Worm (Caenorhabditis elegans): ENCODE results near the gene cyp-35A2.

The cyp-35A2 gene

ce11 chrV:7389771-7390170 lies 25.8 kb upstream of the cyp-35A2 start, which contains the start of gene C02H6.1:
C02H6.1 (minus strand) TSS chrV:7389871.
- TF ChIP-seq snu-23 (GFP tag; optimal IDR thresholded peaks at IDR 0.05), result no peak
- no peak for TF ChIP-seq dpl-1 (GFP tag; optimal IDR thresholded peaks at IDR 0.05)
- TF ChIP-seq ets-5 (GFP tag; IDR thresholded peaks at IDR 0.05), result no peak
- no peak for TF ChIP-seq nhr-84 (tag; optimal IDR thresholded peaks at IDR 0.05)
- TF ChIP-seq xbp-1 (tag; optimal IDR thresholded peaks at IDR 0.05), result no peak
- TF ChIP-seq efl-1 (optimal IDR thresholded peaks at IDR 0.05), result no peak
- TF ChIP-seq efl-1 (GFP tag; optimal IDR thresholded peaks at IDR 0.05 in 1 of 2), result no peak
- TF ChIP-seq F16B12.6 (tag; optimal IDR thresholded peaks at IDR 0.05), result no peak
- no peak for TF ChIP-seq lin-39 (tag; optimal IDR thresholded peaks at IDR 0.05)
- no peak for TF ChIP-seq unc-62 (GFP tag; optimal IDR thresholded peaks at IDR 0.05)
- TF ChIP-seq nhr-19 (GFP tag; conservative IDR thresholded peaks at IDR 0.05), result no peak
- no peak for TF ChIP-seq lsy-2 (tag; optimal IDR thresholded peaks at IDR 0.05)
- TF ChIP-seq sox-4 (tag; optimal IDR thresholded peaks at IDR 0.05), result no peak
- no peak for TF ChIP-seq lir-3 (tag; optimal IDR thresholded peaks at IDR 0.05; ENCODE audit: poor library complexity)
- TF ChIP-seq nhr-12 (tag; optimal IDR thresholded peaks at IDR 0.05), result no peak
- TF ChIP-seq hpl-2 (GFP tag; optimal IDR thresholded peaks at IDR 0.05), result no peak

- no peak for TF ChIP-seq nhr-12 (tag; optimal IDR thresholded peaks at IDR 0.05)
- TF ChIP-seq ztf-11 (tag; optimal IDR thresholded peaks at IDR 0.05), result no peak
- TF ChIP-seq ets-5 (GFP tag; IDR thresholded peaks at IDR 0.05), result no peak
- no peak for TF ChIP-seq nhr-11 (tag; optimal IDR thresholded peaks at IDR 0.05)
- TF ChIP-seq sox-4 (tag; optimal IDR thresholded peaks at IDR 0.05), result no peak
- TF ChIP-seq efl-3 (GFP tag; optimal IDR thresholded peaks at IDR 0.05), result no peak
- no peak for TF ChIP-seq Y116A8C.19 (tag; optimal IDR thresholded peaks at IDR 0.05; ENCODE audit: borderline replicate concordance)
- TF ChIP-seq lin-15B (tag; optimal IDR thresholded peaks at IDR 0.05), result no peak
- no peak for TF ChIP-seq blmp-1 (tag; optimal IDR thresholded peaks at IDR 0.05)
- no peak for TF ChIP-seq xbp-1 (tag; optimal IDR thresholded peaks at IDR 0.05)
- no peak for TF ChIP-seq lin-13 (GFP tag; optimal IDR thresholded peaks at IDR 0.05)
- TF ChIP-seq C34B4.2 (tag; optimal IDR thresholded peaks at IDR 0.05), result no peak
These were observed 23.8 kb upstream of the cyp-35A2 start, which contains the start of gene C02H6.3 for ce11 chrV:7387755-7388154. C02H6.3 (minus strand) TSS chrV:7387855.

- TF ChIP-seq hlh-17 (GFP tag; optimal IDR thresholded peaks at IDR 0.05; ENCODE audit: borderline replicate concordance) (no peak), nhr-47 (tag; optimal IDR thresholded peaks at IDR 0.05) (no peak), blmp-1 (tag; optimal IDR thresholded peaks at IDR 0.05) (peak; percentile 35), nhr-71 (tag; optimal IDR thresholded peaks at IDR 0.05) (peak; percentile 47), nhr-19 (GFP tag; conservative IDR thresholded peaks at IDR 0.05) (no peak), fkh-8 (tag; optimal IDR thresholded peaks at IDR 0.05) (peak; percentile 42), nhr-85 (tag) (no peak), lin-14 (GFP tag; optimal IDR thresholded peaks at IDR 0.05) (peak; percentile 37), efl-1 (optimal IDR thresholded peaks at IDR 0.05) (no peak), efl-1 (GFP tag; optimal IDR thresholded peaks at IDR 0.05 in 1 of 2) (peak in 1 of 2 experiments; percentile 5), hlh-4 (tag; optimal IDR thresholded peaks at IDR 0.05) (peak; percentile 57)
These were observed 22.1 kb upstream of the cyp-35A2 start, which contains the start of gene srp-6 for ce11 chrV:7386052-7386573. srp-6 (minus strand) TSS chrV:7386102.

- TF ChIP-seq nhr-84 (tag; optimal IDR thresholded peaks at IDR 0.05), result no peak
- TF ChIP-seq lin-14 (GFP tag; optimal IDR thresholded peaks at IDR 0.05), result no peak
- no peak for TF ChIP-seq rnt-1 (tag; optimal IDR thresholded peaks at IDR 0.05)
- peak; percentile 63 for TF ChIP-seq nhr-85 (tag)
- no peak for TF ChIP-seq ceh-63 (GFP tag; optimal IDR thresholded peaks at IDR 0.05)
- no peak for TF ChIP-seq snpc-4 (tag; optimal IDR thresholded peaks at IDR 0.05)
- TF ChIP-seq aly-2 (tag; optimal IDR thresholded peaks at IDR 0.05), result no peak
- no peak for TF ChIP-seq lir-3 (tag; optimal IDR thresholded peaks at IDR 0.05; ENCODE audit: poor library complexity)
- peak; percentile 22 for TF ChIP-seq blmp-1 (tag; optimal IDR thresholded peaks at IDR 0.05)
- TF ChIP-seq lin-35 (GFP tag; optimal IDR thresholded peaks at IDR 0.05), result no peak
- no peak for TF ChIP-seq mab-9 (GFP tag; IDR thresholded peaks at IDR 0.05)
- TF ChIP-seq pqm-1 (tag; optimal IDR thresholded peaks at IDR 0.05), result no peak
- TF ChIP-seq ets-5 (GFP tag; IDR thresholded peaks at IDR 0.05), result no peak
- no peak for TF ChIP-seq nhr-47 (tag; optimal IDR thresholded peaks at IDR 0.05)
These were observed 17.0 kb upstream of the cyp-35A2 start, which contains the start of gene C03G6.17 for ce11 chrV:7381008-7381407. C03G6.17 (minus strand) TSS chrV:7381108.

Data from whole organism, L1 larva.